Worm (Caenorhabditis elegans): Measurements from ENCODE around the gene mec-4.

Gene mec-4

DNA sequence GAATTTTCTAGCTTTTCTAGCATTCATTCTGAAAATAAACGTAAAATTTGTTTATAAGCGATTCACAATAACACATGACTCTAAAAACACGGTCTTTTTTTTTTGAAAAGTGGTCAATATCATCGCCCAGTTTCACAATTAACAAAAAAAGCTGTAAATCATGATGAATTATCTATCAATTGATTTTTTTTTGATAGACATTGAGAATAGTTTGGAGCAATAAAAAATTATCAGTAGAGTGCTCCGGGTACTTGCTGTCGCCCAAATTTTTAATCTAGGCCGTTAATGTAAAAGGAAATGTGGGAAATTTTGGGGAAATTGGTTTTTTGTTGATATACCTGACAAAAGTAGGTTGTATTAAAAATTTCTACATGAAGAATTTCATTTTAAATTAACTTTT, 33.5 kb downstream of the mec-4 start:
- TF ChIP-seq K02D7.2 (tag; optimal IDR thresholded peaks at IDR 0.05) (no peak), pha-2 (tag; optimal IDR thresholded peaks at IDR 0.05) (no peak)

ce11 chrX:16772112-16772731, 34.7 kb downstream of the mec-4 start:
- TF ChIP-seq eyg-1 (tag; optimal IDR thresholded peaks at IDR 0.05) (no peak), elt-4 (tag; optimal IDR thresholded peaks at IDR 0.05) (no peak), ceh-19 (GFP tag; optimal IDR thresholded peaks at IDR 0.05) (no peak), lin-11 (tag; optimal IDR thresholded peaks at IDR 0.05) (no peak), ceh-2 (tag; optimal IDR thresholded peaks at IDR 0.05) (no peak), ref-2 (tag; optimal IDR thresholded peaks at IDR 0.05) (no peak), ahr-1 (tag; optimal IDR thresholded peaks at IDR 0.05) (no peak), mec-3 (tag; optimal IDR thresholded peaks at IDR 0.05; ENCODE audit: borderline replicate concordance) (no peak)

- no peak for TF ChIP-seq nhr-232 (tag; optimal IDR thresholded peaks at IDR 0.05)
- no peak for TF ChIP-seq hlh-8 (tag; optimal IDR thresholded peaks at IDR 0.05)
- no peak for TF ChIP-seq pat-9 (tag; optimal IDR thresholded peaks at IDR 0.05)
- TF ChIP-seq ceh-19 (GFP tag; optimal IDR thresholded peaks at IDR 0.05) = no peak
- TF ChIP-seq ceh-2 (tag; optimal IDR thresholded peaks at IDR 0.05) = peak; percentile 5
- no peak for TF ChIP-seq dve-1 (tag; optimal IDR thresholded peaks at IDR 0.05)
- TF ChIP-seq pha-2 (tag; optimal IDR thresholded peaks at IDR 0.05) = no peak
- peak; percentile 16 for TF ChIP-seq nfya-1 (tag; optimal IDR thresholded peaks at IDR 0.05)
- TF ChIP-seq nhr-11 (tag; optimal IDR thresholded peaks at IDR 0.05) = no peak
- no peak for TF ChIP-seq K09A11.1 (tag; optimal IDR thresholded peaks at IDR 0.05; ENCODE audit: insufficient read depth)
- no peak for TF ChIP-seq hlh-6 (tag; optimal IDR thresholded peaks at IDR 0.05)
- no peak for TF ChIP-seq Y22D7AL.16 (tag; optimal IDR thresholded peaks at IDR 0.05)
- TF ChIP-seq syd-9 (tag; optimal IDR thresholded peaks at IDR 0.05) = peak; percentile 5
- no peak for TF ChIP-seq hlh-15 (tag; optimal IDR thresholded peaks at IDR 0.05)
- no peak for TF ChIP-seq fkh-10 (GFP tag; optimal IDR thresholded peaks at IDR 0.05)
- TF ChIP-seq sox-4 (tag; optimal IDR thresholded peaks at IDR 0.05) = no peak
- TF ChIP-seq madf-2 (tag; optimal IDR thresholded peaks at IDR 0.05) = no peak
- no peak for TF ChIP-seq K02D7.2 (tag; optimal IDR thresholded peaks at IDR 0.05)
- no peak for TF ChIP-seq ceh-14 (tag; optimal IDR thresholded peaks at IDR 0.05)
- no peak for TF ChIP-seq fax-1 (tag; optimal IDR thresholded peaks at IDR 0.05)
- TF ChIP-seq hlh-13 (GFP tag; optimal IDR thresholded peaks at IDR 0.05) = no peak
- peak; percentile 19 for TF ChIP-seq mec-3 (tag; optimal IDR thresholded peaks at IDR 0.05; ENCODE audit: borderline replicate concordance)
- TF ChIP-seq odd-2 (tag; optimal IDR thresholded peaks at IDR 0.05) = no peak
- no peak for TF ChIP-seq ets-4 (tag; optimal IDR thresholded peaks at IDR 0.05)
- TF ChIP-seq pha-4 (tag; optimal IDR thresholded peaks at IDR 0.05) = no peak
- TF ChIP-seq ceh-31 (tag; optimal IDR thresholded peaks at IDR 0.05) = peak; percentile 38
- TF ChIP-seq ceh-9 (tag; optimal IDR thresholded peaks at IDR 0.05) = no peak
- no peak for TF ChIP-seq ttx-3 (tag; optimal IDR thresholded peaks at IDR 0.05)
- no peak for TF ChIP-seq ama-1 (optimal IDR thresholded peaks at IDR 0.05)
- peak; percentile 66 for TF ChIP-seq sdc-2 (tag; optimal IDR thresholded peaks at IDR 0.05)
- no peak for TF ChIP-seq F13H6.1 (tag; optimal IDR thresholded peaks at IDR 0.05)
- no peak for TF ChIP-seq elt-2 (tag; optimal IDR thresholded peaks at IDR 0.05)
- no peak for TF ChIP-seq lin-11 (tag; optimal IDR thresholded peaks at IDR 0.05)
- no peak for TF ChIP-seq T23F11.4 (GFP tag; optimal IDR thresholded peaks at IDR 0.05)
- TF ChIP-seq ztf-16 (tag; optimal IDR thresholded peaks at IDR 0.05) = no peak
- no peak for TF ChIP-seq elt-4 (tag; optimal IDR thresholded peaks at IDR 0.05)
- TF ChIP-seq ceh-48 (tag; optimal IDR thresholded peaks at IDR 0.05) = no peak
- peak; percentile 7 for TF ChIP-seq ceh-34 (tag; optimal IDR thresholded peaks at IDR 0.05)
- TF ChIP-seq ceh-22 (tag; optimal IDR thresholded peaks at IDR 0.05) = no peak
- TF ChIP-seq ceh-45 (GFP tag; IDR thresholded peaks at IDR 0.05) = no peak
- TF ChIP-seq eyg-1 (tag; optimal IDR thresholded peaks at IDR 0.05) = no peak
- TF ChIP-seq hlh-30 (tag; optimal IDR thresholded peaks at IDR 0.05; ENCODE audit: insufficient read depth) = no peak
- peak; percentile 9 for TF ChIP-seq rnt-1 (tag; optimal IDR thresholded peaks at IDR 0.05)
- no peak for TF ChIP-seq dmd-4 (tag; optimal IDR thresholded peaks at IDR 0.05; ENCODE audit: borderline replicate concordance)
- TF ChIP-seq pax-1 (tag; optimal IDR thresholded peaks at IDR 0.05) = no peak
- no peak for TF ChIP-seq lim-6 (tag; optimal IDR thresholded peaks at IDR 0.05)
- no peak for TF ChIP-seq ahr-1 (tag; optimal IDR thresholded peaks at IDR 0.05)
Measured at ce11 chrX:16770919-16771318, 36.0 kb downstream of the mec-4 start.
